Fruit fly (Drosophila melanogaster) whole organism: ENCODE data around the gene CG11342.

ENCODE experiments used
- CG8478 ChIP-seq: fragments of >200 bp; optimal IDR thresholded peaks from 2 replicates; lab custom pipeline; 2018; ENCODE audit warnings: inconsistent platforms
- EcR ChIP-seq, 2 experiments: fragments of >200 bp; optimal IDR thresholded peaks; 2 replicates each; lab custom pipeline; 2017; ENCODE audit warnings: missing biosample characterization in 2 of 2, missing genetic modification characterization in 2 of 2, missing genetic modification reagents in 2 of 2

dm6 chr3L:4383104-4383503, 15.8 kb upstream of the CG11342 start:
- TF ChIP-seq CG8478 (lab: Kevin White, UChicago) (no peak), EcR (GFP tag; optimal IDR thresholded peaks at IDR 0.05; lab: Kevin White, UChicago) (no peak)
